Worm (Caenorhabditis elegans) whole organism, L1 larva: Measurements from ENCODE around the gene skr-19.
A peak's percentile ranks its signal among the peaks of the same experiment; 100 is the strongest.

Source experiments
- Y116A8C.19 ChIP-seq: sonication (generic microtip); optimal IDR thresholded peaks from 2 replicates; lab custom pipeline; 2016; ENCODE audit warnings: missing compliant biosample characterization, missing genetic modification characterization, borderline replicate concordance
- aha-1 ChIP-seq: fragments of 150-350 bp; optimal IDR thresholded peaks from 2 replicates; lab custom pipeline; 2014; ENCODE audit warnings: missing biosample characterization, missing genetic modification characterization
- ama-1 ChIP-seq: fragments of 150-350 bp; optimal IDR thresholded peaks from 2 replicates; lab custom pipeline; 2014
- blmp-1 ChIP-seq: fragments of 150-350 bp; optimal IDR thresholded peaks from 2 replicates; lab custom pipeline; 2014; ENCODE audit warnings: missing biosample characterization, missing genetic modification characterization
- ces-1 ChIP-seq: fragments of 150-350 bp; optimal IDR thresholded peaks from 2 replicates; lab custom pipeline; 2014; ENCODE audit warnings: missing biosample characterization, missing genetic modification reagents, missing genetic modification characterization
- dpl-1 ChIP-seq, 3 experiments: fragments of 150-350 bp in 2 of 3; sonication (generic microtip) in 1 of 3; optimal IDR thresholded peaks; 2 replicates each; lab custom pipeline; 2014 to 2017; ENCODE audit warnings: missing biosample characterization in 3 of 3, missing genetic modification characterization in 3 of 3, missing genetic modification reagents in 3 of 3
- efl-1 ChIP-seq, 4 experiments: fragments of 150-350 bp; optimal IDR thresholded peaks in 3 of 4; peaks in 1 of 4; 1 replicate in 1 of 4; 2 replicates in 3 of 4; lab custom pipeline; 2014; ENCODE audit warnings: missing biosample characterization in 2 of 4, missing genetic modification characterization in 2 of 4, missing genetic modification reagents in 2 of 4
- egl-13 ChIP-seq: sonication (generic microtip); optimal IDR thresholded peaks from 2 replicates; lab custom pipeline; 2016; ENCODE audit warnings: missing genotype, missing genetic modification reagents, missing genetic modification characterization, missing compliant biosample characterization
- elt-2 ChIP-seq: sonication (generic microtip); optimal IDR thresholded peaks from 2 replicates; lab custom pipeline; 2016; ENCODE audit warnings: missing genetic modification characterization, mild to moderate bottlenecking, inconsistent platforms, missing compliant biosample characterization, missing genetic modification reagents
- elt-3 ChIP-seq, 6 experiments: fragments of 150-350 bp in 1 of 6; sonication (generic microtip); optimal IDR thresholded peaks; 2 replicates each; lab custom pipeline; 2017 to 2018; ENCODE audit warnings: missing biosample characterization in 6 of 6, missing genetic modification characterization in 6 of 6, inconsistent platforms in 1 of 6
- fkh-4 ChIP-seq: sonication (generic microtip); optimal IDR thresholded peaks from 2 replicates; lab custom pipeline; 2016; ENCODE audit warnings: missing compliant biosample characterization, missing genetic modification characterization, borderline replicate concordance
- fos-1 ChIP-seq: fragments of 150-350 bp; optimal IDR thresholded peaks from 2 replicates; lab custom pipeline; 2014; ENCODE audit warnings: missing biosample characterization, missing genetic modification characterization
- hlh-4 ChIP-seq: sonication (generic microtip); optimal IDR thresholded peaks from 2 replicates; lab custom pipeline; 2016; ENCODE audit warnings: mild to moderate bottlenecking, missing genetic modification characterization, missing compliant biosample characterization
- hpl-2 ChIP-seq: fragments of 150-350 bp; optimal IDR thresholded peaks from 2 replicates; lab custom pipeline; 2014; ENCODE audit warnings: missing biosample characterization, missing genetic modification reagents, missing genetic modification characterization
- irx-1 ChIP-seq: sonication (generic microtip); optimal IDR thresholded peaks from 2 replicates; lab custom pipeline; 2016; ENCODE audit warnings: missing genetic modification characterization, missing compliant biosample characterization
- jun-1 ChIP-seq: fragments of 150-350 bp; optimal IDR thresholded peaks from 2 replicates; lab custom pipeline; 2014; ENCODE audit warnings: missing biosample characterization, missing genetic modification reagents, missing genetic modification characterization
- lin-14 ChIP-seq: fragments of 200-800 bp; sonication (Bioruptor generic); optimal IDR thresholded peaks from 2 replicates; lab custom pipeline; 2018; ENCODE audit warnings: mild to moderate bottlenecking, missing genetic modification characterization, moderate library complexity, missing compliant biosample characterization
- lin-35 ChIP-seq, 2 experiments: fragments of 150-350 bp; optimal IDR thresholded peaks; 2 replicates each; lab custom pipeline; 2014; ENCODE audit warnings: missing biosample characterization in 2 of 2, missing genetic modification characterization in 2 of 2, missing genetic modification reagents in 2 of 2
- lin-39 ChIP-seq: fragments of 150-350 bp; optimal IDR thresholded peaks from 2 replicates; lab custom pipeline; 2014; ENCODE audit warnings: missing biosample characterization, missing genetic modification reagents, missing genetic modification characterization
- lir-3 ChIP-seq: sonication (generic microtip); optimal IDR thresholded peaks from 2 replicates; lab custom pipeline; 2016; ENCODE audit warnings: mild to moderate bottlenecking, missing genetic modification characterization, moderate library complexity, missing compliant biosample characterization; ENCODE audit not compliant: poor library complexity
- lsy-2 ChIP-seq, 2 experiments: fragments of 150-350 bp; optimal IDR thresholded peaks; 2 replicates each; lab custom pipeline; 2014; ENCODE audit warnings: missing biosample characterization in 2 of 2, missing genetic modification characterization in 2 of 2
- mdl-1 ChIP-seq, 2 experiments: fragments of 150-350 bp; optimal IDR thresholded peaks; 2 replicates each; lab custom pipeline; 2014 to 2017; ENCODE audit warnings: missing biosample characterization in 2 of 2, missing genetic modification characterization in 2 of 2, inconsistent platforms in 1 of 2
- nhr-11 ChIP-seq: fragments of 150-350 bp; optimal IDR thresholded peaks from 2 replicates; lab custom pipeline; 2014; ENCODE audit warnings: missing biosample characterization, missing genetic modification characterization
- nhr-12 ChIP-seq: sonication (generic microtip); optimal IDR thresholded peaks from 2 replicates; lab custom pipeline; 2017; ENCODE audit warnings: missing biosample characterization, missing genetic modification characterization
- nhr-19 ChIP-seq: fragments of 200-800 bp; sonication (Bioruptor generic); conservative IDR thresholded peaks from 2 replicates; pipeline ENCODE4 v1.3.6; 2022; ENCODE audit warnings: missing genetic modification characterization, missing compliant biosample characterization
- nhr-20 ChIP-seq: sonication (generic microtip); optimal IDR thresholded peaks from 2 replicates; lab custom pipeline; 2016; ENCODE audit warnings: mild to moderate bottlenecking, missing genetic modification characterization, missing compliant biosample characterization
- nhr-71 ChIP-seq: sonication (generic microtip); optimal IDR thresholded peaks from 2 replicates; lab custom pipeline; 2016; ENCODE audit warnings: mild to moderate bottlenecking, missing genetic modification characterization, moderate library complexity, missing compliant biosample characterization
- nhr-76 ChIP-seq: sonication (generic microtip); optimal IDR thresholded peaks from 2 replicates; lab custom pipeline; 2017; ENCODE audit warnings: missing biosample characterization, missing genetic modification characterization
- nhr-84 ChIP-seq: sonication (generic microtip); optimal IDR thresholded peaks from 2 replicates; lab custom pipeline; 2017; ENCODE audit warnings: missing biosample characterization, missing genetic modification characterization
- nhr-85 ChIP-seq: sonication (generic microtip); peaks from one replicate; lab custom pipeline; 2016; ENCODE audit warnings: missing genetic modification characterization, inconsistent platforms, missing compliant biosample characterization
- nhr-90 ChIP-seq: sonication (generic microtip); optimal IDR thresholded peaks from 2 replicates; lab custom pipeline; 2016; ENCODE audit warnings: mild to moderate bottlenecking, missing genetic modification characterization, missing compliant biosample characterization; ENCODE audit not compliant: poor library complexity
- pqm-1 ChIP-seq: sonication (generic microtip); optimal IDR thresholded peaks from 3 replicates; lab custom pipeline; 2017; ENCODE audit warnings: missing biosample characterization, missing genetic modification characterization
- snu-23 ChIP-seq: sonication (generic microtip); optimal IDR thresholded peaks from 2 replicates; lab custom pipeline; 2016; ENCODE audit warnings: missing genetic modification characterization, missing compliant biosample characterization
- swsn-7 ChIP-seq: sonication (generic microtip); optimal IDR thresholded peaks from 2 replicates; lab custom pipeline; 2016; ENCODE audit warnings: missing genetic modification characterization, missing compliant biosample characterization
- vab-15 ChIP-seq: sonication (generic microtip); optimal IDR thresholded peaks from 2 replicates; lab custom pipeline; 2017; ENCODE audit warnings: missing genotype, mild to moderate bottlenecking, missing genetic modification characterization, missing compliant biosample characterization

Gene skr-19

ce11 chrX:13248265-13248664 is 23.8 kb upstream of the skr-19 start, which contains the start of gene K08H2.7:
Gene K08H2.7, minus strand, starts transcription at chrX:13248437.
- TF ChIP-seq egl-13 (tag; lab: Kevin White, UChicago), result no peak
- TF ChIP-seq vab-15 (tag; lab: Kevin White, UChicago), result no peak
- no peak for TF ChIP-seq swsn-7 (tag; lab: Kevin White, UChicago)
- TF ChIP-seq nhr-85 (tag; lab: Kevin White, UChicago), result peak; percentile 87
- peak; percentile 45 for TF ChIP-seq nhr-20
- TF ChIP-seq irx-1 (tag; lab: Kevin White, UChicago), result no peak
- peak; percentile 25 for TF ChIP-seq nhr-71 (tag; lab: Kevin White, UChicago)
- peak; percentile 0 for TF ChIP-seq snu-23 (GFP tag; lab: Kevin White, UChicago)
- TF ChIP-seq lin-14 (GFP tag; lab: Kevin White, UChicago), result peak; percentile 60

- TF ChIP-seq ama-1 (lab: Kevin White, UChicago) (no peak), fos-1 (tag; lab: Kevin White, UChicago) (no peak), nhr-11 (tag; lab: Kevin White, UChicago) (no peak), aha-1 (tag; lab: Kevin White, UChicago) (no peak), Y116A8C.19 (tag; lab: Kevin White, UChicago) (no peak), efl-1 (optimal IDR thresholded peaks at IDR 0.05; lab: Kevin White, UChicago) (no peak), efl-1 (GFP tag; optimal IDR thresholded peaks at IDR 0.05 in 1 of 2; lab: Kevin White, UChicago) (peak in 1 of 2 experiments; percentile 78), nhr-84 (tag; lab: Kevin White, UChicago) (no peak), lin-39 (tag; lab: Kevin White, UChicago) (no peak), elt-2 (tag; lab: Kevin White, UChicago) (peak; percentile 58), mdl-1 (tag; optimal IDR thresholded peaks at IDR 0.05; lab: Kevin White, UChicago) (peak in 1 of 2 experiments; percentile 6), hpl-2 (no peak), lin-35 (GFP tag; optimal IDR thresholded peaks at IDR 0.05; lab: Kevin White, UChicago) (peak in 1 of 2 experiments; percentile 29)
- TF ChIP-seq, all 84 proteins: peak for 4
Measured at ce11 chrX:13247614-13248013, 23.1 kb upstream of the skr-19 start.

DNA sequence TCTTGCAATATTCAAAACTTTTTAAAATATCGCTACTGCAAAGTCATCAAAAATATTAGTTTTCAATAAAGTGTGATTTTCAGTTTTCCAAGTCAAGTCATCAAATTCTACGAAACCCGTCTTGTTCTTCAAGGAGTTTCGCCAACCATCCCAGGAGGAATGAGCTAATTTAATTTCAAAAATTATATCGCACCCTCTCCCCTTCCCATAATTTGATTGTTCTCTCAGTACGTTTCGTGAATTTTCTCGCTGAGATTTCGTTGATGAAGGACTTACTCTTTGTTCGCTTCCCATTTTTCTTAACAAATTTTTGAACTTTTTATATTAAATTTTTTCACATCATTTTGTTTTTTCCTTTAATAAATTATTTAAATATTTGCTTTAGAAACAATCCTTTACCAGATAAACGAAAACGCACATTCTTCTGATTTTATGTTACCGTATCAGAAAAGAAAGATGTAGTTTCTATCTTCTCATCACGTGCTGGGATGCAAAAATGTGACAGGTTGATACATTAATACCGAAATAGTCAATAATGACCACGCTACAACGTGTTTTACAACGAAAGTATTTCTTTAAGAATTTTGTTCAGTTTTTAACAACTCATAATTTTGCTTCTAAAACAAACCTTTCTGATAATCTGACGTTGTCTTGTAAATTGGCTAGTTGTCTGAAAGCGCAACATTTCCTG is 22.3 kb upstream of the skr-19 start:
- no peak for TF ChIP-seq lir-3 (tag; lab: Kevin White, UChicago)
- TF ChIP-seq nhr-90 (tag; lab: Kevin White, UChicago), result peak; percentile 41
- TF ChIP-seq lin-35 (GFP tag; optimal IDR thresholded peaks at IDR 0.05; lab: Kevin White, UChicago), result peak in 1 of 2 experiments; percentile 65
- peak in 2 of 6 experiments; percentile 7 to 24 for TF ChIP-seq elt-3 (tag; optimal IDR thresholded peaks at IDR 0.05; lab: Kevin White, UChicago)
- TF ChIP-seq nhr-76, result no peak
- TF ChIP-seq nhr-71 (tag; lab: Kevin White, UChicago), result peak; percentile 49
- TF ChIP-seq mdl-1 (tag; optimal IDR thresholded peaks at IDR 0.05; lab: Kevin White, UChicago), result peak in 1 of 2 experiments; percentile 51
- TF ChIP-seq Y116A8C.19 (tag; lab: Kevin White, UChicago), result no peak
- TF ChIP-seq blmp-1 (tag; lab: Kevin White, UChicago), result peak; percentile 64
- peak; percentile 46 for TF ChIP-seq lin-14 (GFP tag; lab: Kevin White, UChicago)
- peak in 1 of 2 experiments; percentile 61 for TF ChIP-seq lsy-2 (tag; optimal IDR thresholded peaks at IDR 0.05; lab: Kevin White, UChicago)
- peak in 1 of 3 experiments; percentile 5 for TF ChIP-seq dpl-1 (GFP tag; optimal IDR thresholded peaks at IDR 0.05; lab: Kevin White, UChicago)
- peak; percentile 32; the same call in 1 of the 2 replicates for TF ChIP-seq nhr-19 (GFP tag; lab: Robert Waterston, UW)
- peak; percentile 86 for TF ChIP-seq nhr-85 (tag; lab: Kevin White, UChicago)
- TF ChIP-seq ces-1 (GFP tag; lab: Kevin White, UChicago), result no peak
- peak; percentile 56 for TF ChIP-seq snu-23 (GFP tag; lab: Kevin White, UChicago)
- peak; percentile 82 for TF ChIP-seq nhr-20
- TF ChIP-seq elt-2 (tag; lab: Kevin White, UChicago), result peak; percentile 0

DNA sequence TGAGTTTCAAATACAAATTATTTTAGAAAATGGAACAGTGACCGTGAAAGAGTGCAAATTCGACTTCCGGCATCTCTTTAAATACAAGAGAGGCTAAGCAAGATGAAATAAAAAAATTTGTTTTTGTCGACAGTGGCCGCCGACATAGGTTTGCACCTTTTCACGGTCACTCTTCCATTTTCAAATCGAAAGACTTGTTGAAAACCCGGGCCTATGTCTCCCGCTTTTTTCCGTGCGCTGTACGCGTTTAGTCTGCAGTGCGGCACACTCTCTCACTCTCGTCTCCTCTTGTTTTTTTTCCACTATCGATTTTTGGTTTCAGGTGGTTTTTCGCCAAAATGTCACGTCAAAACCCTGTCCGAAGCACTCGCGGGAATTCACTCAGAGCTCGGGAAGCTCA is 20.6 kb upstream of the skr-19 start, which contains the start of gene hpl-1:
Gene hpl-1, plus strand, starts transcription at position 301 of the 400 bp plus-strand sequence.
- TF ChIP-seq fkh-4 (tag; lab: Kevin White, UChicago) (no peak), jun-1 (tag; lab: Kevin White, UChicago) (no peak), hlh-4 (tag; lab: Kevin White, UChicago) (no peak), lin-35 (GFP tag; optimal IDR thresholded peaks at IDR 0.05; lab: Kevin White, UChicago) (no peak), nhr-12 (tag; lab: Kevin White, UChicago) (no peak), lin-14 (GFP tag; lab: Kevin White, UChicago) (no peak), pqm-1 (tag; lab: Kevin White, UChicago) (no peak), nhr-90 (tag; lab: Kevin White, UChicago) (no peak)
